Worm (Caenorhabditis elegans): ENCODE results near the gene C14E2.1.

- TF ChIP-seq ama-1 (optimal IDR thresholded peaks at IDR 0.05) (no peak), pes-1 (GFP tag; IDR thresholded peaks at IDR 0.05) (no peak), scrt-1 (GFP tag; IDR thresholded peaks at IDR 0.05) (no peak)
These were observed 29.9 kb downstream of the C14E2.1 start, which contains the start of gene ceh-39 for ce11 chrX:1856160-1856559.

All from whole organism, early embryonic.